Fruit fly (Drosophila melanogaster) whole organism, adult: ENCODE measurements around the gene Surf4.

ENCODE experiments used
- CG11617 ChIP-seq: fragments of 200-800 bp; sonication (Bioruptor generic); optimal IDR thresholded peaks from 2 replicates; lab custom pipeline; 2017; ENCODE audit warnings: mild to moderate bottlenecking, missing biosample characterization, missing genetic modification reagents, missing genetic modification characterization
- CG12768 ChIP-seq: fragments of 200-800 bp; sonication (Bioruptor generic); optimal IDR thresholded peaks from 2 replicates; lab custom pipeline; 2017; ENCODE audit warnings: missing biosample characterization, missing genetic modification characterization, mild to moderate bottlenecking, moderate library complexity, missing genetic modification reagents
- CG33017 ChIP-seq: fragments of 200-800 bp; sonication (Bioruptor generic); optimal IDR thresholded peaks from 2 replicates; lab custom pipeline; 2018; ENCODE audit warnings: missing biosample characterization, mild to moderate bottlenecking, missing genetic modification characterization, moderate library complexity
- CG5204 ChIP-seq: fragments of 200-800 bp; sonication (Bioruptor generic); optimal IDR thresholded peaks from 2 replicates; lab custom pipeline; 2016; ENCODE audit warnings: missing biosample characterization, missing genetic modification characterization
- CG7101 ChIP-seq: fragments of 200-800 bp; sonication (Bioruptor generic); optimal IDR thresholded peaks from 2 replicates; lab custom pipeline; 2018; ENCODE audit warnings: missing biosample characterization, mild to moderate bottlenecking, missing genetic modification characterization, moderate library complexity
- Clk ChIP-seq: fragments of 200-800 bp; sonication (Bioruptor generic); optimal IDR thresholded peaks from 2 replicates; lab custom pipeline; 2017; ENCODE audit warnings: missing biosample characterization, missing genetic modification characterization
- Crg-1 ChIP-seq: fragments of 200-800 bp; sonication (Bioruptor generic); optimal IDR thresholded peaks from 2 replicates; lab custom pipeline; 2016; ENCODE audit warnings: missing biosample characterization, missing genetic modification characterization
- Hr96 ChIP-seq: fragments of 200-800 bp; sonication (Bioruptor generic); optimal IDR thresholded peaks from 2 replicates; lab custom pipeline; 2016; ENCODE audit warnings: missing biosample characterization, missing genetic modification characterization
- cnc ChIP-seq, 2 experiments: fragments of >200 bp; optimal IDR thresholded peaks; 2 replicates each; lab custom pipeline; 2017
- kay ChIP-seq: fragments of 200-800 bp; sonication (Bioruptor generic); peaks from one replicate; lab custom pipeline; 2016; ENCODE audit warnings: missing biosample characterization, missing genetic modification characterization, borderline replicate concordance
- ovo ChIP-seq: fragments of 200-800 bp; sonication (Bioruptor generic); optimal IDR thresholded peaks from 2 replicates; lab custom pipeline; 2016; ENCODE audit warnings: missing biosample characterization, missing genetic modification characterization
- pad ChIP-seq: fragments of 200-800 bp; sonication (Bioruptor generic); optimal IDR thresholded peaks from 3 replicates; lab custom pipeline; 2017; ENCODE audit warnings: missing biosample characterization, missing genetic modification characterization, mild to moderate bottlenecking, moderate library complexity, missing genetic modification reagents
- tj ChIP-seq: fragments of 200-800 bp; sonication (Bioruptor generic); optimal IDR thresholded peaks from 3 replicates; lab custom pipeline; 2017; ENCODE audit warnings: missing biosample characterization, mild to moderate bottlenecking, missing genetic modification characterization, moderate library complexity
- toe ChIP-seq: fragments of 200-800 bp; sonication (Bioruptor generic); optimal IDR thresholded peaks from 2 replicates; lab custom pipeline; 2016; ENCODE audit warnings: missing biosample characterization, missing genetic modification characterization

dm6 chr3R:15382851-15383250 lies 36.9 kb upstream of the Surf4 start, which contains the start of gene h-cup:
- TF ChIP-seq kay (no peak), ovo (GFP tag; lab: Kevin White, UChicago) (no peak), tj (no peak), toe (GFP tag; lab: Kevin White, UChicago) (no peak), CG11617 (GFP tag; lab: Kevin White, UChicago) (no peak), cnc (optimal IDR thresholded peaks at IDR 0.05; lab: Kevin White, UChicago) (no peak), Clk (GFP tag; lab: Kevin White, UChicago) (no peak), CG7101 (tag; lab: Kevin White, UChicago) (no peak), CG33017 (tag; lab: Kevin White, UChicago) (no peak), CG5204 (GFP tag; lab: Kevin White, UChicago) (no peak), CG12768 (GFP tag; lab: Kevin White, UChicago) (no peak), pad (GFP tag; lab: Kevin White, UChicago) (no peak), Crg-1 (no peak), Hr96 (GFP tag; lab: Kevin White, UChicago) (no peak)
